Worm (Caenorhabditis elegans) whole organism, L3 larva: ENCODE measurements around the gene miga-1.
A peak's percentile ranks its signal among the peaks of the same experiment; 100 is the strongest.
"Not testable (repeated sequence)": the region's sequence is repeated elsewhere in the genome, so short reads cannot be mapped to it uniquely, and the experiment has no call there.

Source experiments
- ceh-28 ChIP-seq: fragments of 150-350 bp; optimal IDR thresholded peaks from 2 replicates; lab custom pipeline; 2014; ENCODE audit warnings: missing biosample characterization, missing genetic modification reagents, missing genetic modification characterization
- ceh-82 ChIP-seq: fragments of 150-350 bp; optimal IDR thresholded peaks from 2 replicates; lab custom pipeline; 2014; ENCODE audit warnings: missing biosample characterization, missing genetic modification characterization
- daf-12 ChIP-seq: fragments of 150-350 bp; optimal IDR thresholded peaks from 2 replicates; lab custom pipeline; 2014; ENCODE audit warnings: missing biosample characterization, missing genetic modification reagents, missing genetic modification characterization
- egl-27 ChIP-seq: sonication (generic microtip); optimal IDR thresholded peaks from 4 replicates; lab custom pipeline; 2017; ENCODE audit warnings: missing biosample characterization, missing genetic modification reagents, missing genetic modification characterization
- egl-5 ChIP-seq: fragments of 150-350 bp; optimal IDR thresholded peaks from 2 replicates; lab custom pipeline; 2017; ENCODE audit warnings: missing biosample characterization, missing genetic modification reagents, missing genetic modification characterization, inconsistent platforms
- elt-1 ChIP-seq: fragments of 150-350 bp; optimal IDR thresholded peaks from 2 replicates; lab custom pipeline; 2014; ENCODE audit warnings: missing biosample characterization, missing genetic modification characterization
- elt-2 ChIP-seq: sonication (generic microtip); optimal IDR thresholded peaks from 2 replicates; lab custom pipeline; 2016; ENCODE audit warnings: missing genetic modification reagents, mild to moderate bottlenecking, missing genetic modification characterization, missing compliant biosample characterization
- fkh-2 ChIP-seq: fragments of 150-350 bp; optimal IDR thresholded peaks from 2 replicates; lab custom pipeline; 2014; ENCODE audit warnings: missing biosample characterization, missing genetic modification reagents, missing genetic modification characterization
- fos-1 ChIP-seq: fragments of 150-350 bp; optimal IDR thresholded peaks from 2 replicates; lab custom pipeline; 2014; ENCODE audit warnings: missing biosample characterization, missing genetic modification characterization
- jun-1 ChIP-seq: fragments of 150-350 bp; optimal IDR thresholded peaks from 2 replicates; lab custom pipeline; 2014; ENCODE audit warnings: missing biosample characterization, missing genetic modification reagents, missing genetic modification characterization
- lin-15B ChIP-seq: fragments of 150-350 bp; optimal IDR thresholded peaks from 2 replicates; lab custom pipeline; 2014; ENCODE audit warnings: missing biosample characterization, missing genetic modification characterization
- lsy-12 ChIP-seq: sonication (generic microtip); optimal IDR thresholded peaks from 2 replicates; lab custom pipeline; 2016; ENCODE audit warnings: mild to moderate bottlenecking, missing genetic modification characterization, missing compliant biosample characterization
- mdl-1 ChIP-seq: fragments of 150-350 bp; optimal IDR thresholded peaks from 2 replicates; lab custom pipeline; 2014; ENCODE audit warnings: missing biosample characterization, missing genetic modification characterization
- mml-1 ChIP-seq: fragments of 150-350 bp; sonication (generic microtip); optimal IDR thresholded peaks from 3 replicates; lab custom pipeline; 2014; ENCODE audit warnings: missing biosample characterization, missing genetic modification characterization
- nfya-1 ChIP-seq: sonication (generic microtip); optimal IDR thresholded peaks from 2 replicates; lab custom pipeline; 2017; ENCODE audit warnings: missing genetic modification characterization, mild to moderate bottlenecking, missing compliant biosample characterization, antibody characterized with exemption, moderate library complexity; ENCODE audit not compliant: insufficient read depth
- nhr-11 ChIP-seq: fragments of 150-350 bp; optimal IDR thresholded peaks from 2 replicates; lab custom pipeline; 2014; ENCODE audit warnings: missing biosample characterization, missing genetic modification characterization
- nhr-12 ChIP-seq: fragments of 150-350 bp; optimal IDR thresholded peaks from 2 replicates; lab custom pipeline; 2014; ENCODE audit warnings: missing biosample characterization, missing genetic modification characterization
- nhr-23 ChIP-seq: fragments of 150-350 bp; optimal IDR thresholded peaks from 2 replicates; lab custom pipeline; 2014; ENCODE audit warnings: missing biosample characterization, missing genetic modification reagents, missing genetic modification characterization
- nhr-237 ChIP-seq: fragments of 150-350 bp; optimal IDR thresholded peaks from 2 replicates; lab custom pipeline; 2014; ENCODE audit warnings: missing biosample characterization, missing genetic modification characterization
- nhr-25 ChIP-seq: sonication (generic microtip); optimal IDR thresholded peaks from 2 replicates; lab custom pipeline; 2017; ENCODE audit warnings: missing biosample characterization, missing genetic modification characterization
- nhr-43 ChIP-seq: sonication (generic microtip); optimal IDR thresholded peaks from 2 replicates; lab custom pipeline; 2016; ENCODE audit warnings: mild to moderate bottlenecking, missing genetic modification characterization, missing compliant biosample characterization; ENCODE audit not compliant: poor library complexity, severe bottlenecking
- nhr-67 ChIP-seq: fragments of 150-350 bp; optimal IDR thresholded peaks from 2 replicates; lab custom pipeline; 2014; ENCODE audit warnings: missing biosample characterization, missing genetic modification characterization
- nhr-76 ChIP-seq: fragments of 150-350 bp; sonication (generic microtip); optimal IDR thresholded peaks from 5 replicates; lab custom pipeline; 2014; ENCODE audit warnings: missing biosample characterization, missing genetic modification characterization
- nhr-77 ChIP-seq: fragments of 150-350 bp; optimal IDR thresholded peaks from 2 replicates; lab custom pipeline; 2014; ENCODE audit warnings: missing biosample characterization, missing genetic modification characterization
- pha-4 ChIP-seq: fragments of 150-350 bp; optimal IDR thresholded peaks from 2 replicates; lab custom pipeline; 2014; ENCODE audit warnings: missing biosample characterization, missing genetic modification reagents, missing genetic modification characterization
- sea-2 ChIP-seq: fragments of 150-350 bp; sonication (generic microtip); optimal IDR thresholded peaks from 4 replicates; lab custom pipeline; 2014; ENCODE audit warnings: missing biosample characterization, missing genetic modification reagents, missing genetic modification characterization
- skn-1 ChIP-seq: fragments of 150-350 bp; optimal IDR thresholded peaks from 2 replicates; lab custom pipeline; 2014; ENCODE audit warnings: missing biosample characterization, missing genetic modification characterization
- unc-39 ChIP-seq: sonication (generic microtip); optimal IDR thresholded peaks from 4 replicates; lab custom pipeline; 2017; ENCODE audit warnings: missing biosample characterization, missing genetic modification characterization
- unc-62 ChIP-seq: fragments of 150-350 bp; sonication (generic microtip); optimal IDR thresholded peaks from 4 replicates; lab custom pipeline; 2014; ENCODE audit warnings: missing biosample characterization, missing genetic modification reagents, missing genetic modification characterization
- ztf-11 ChIP-seq: fragments of 150-350 bp; optimal IDR thresholded peaks from 2 replicates; lab custom pipeline; 2014; ENCODE audit warnings: missing biosample characterization, missing genetic modification characterization
- ztf-4 ChIP-seq: fragments of 150-350 bp; optimal IDR thresholded peaks from 2 replicates; lab custom pipeline; 2014; ENCODE audit warnings: missing biosample characterization, missing genetic modification characterization

The miga-1 gene

DNA sequence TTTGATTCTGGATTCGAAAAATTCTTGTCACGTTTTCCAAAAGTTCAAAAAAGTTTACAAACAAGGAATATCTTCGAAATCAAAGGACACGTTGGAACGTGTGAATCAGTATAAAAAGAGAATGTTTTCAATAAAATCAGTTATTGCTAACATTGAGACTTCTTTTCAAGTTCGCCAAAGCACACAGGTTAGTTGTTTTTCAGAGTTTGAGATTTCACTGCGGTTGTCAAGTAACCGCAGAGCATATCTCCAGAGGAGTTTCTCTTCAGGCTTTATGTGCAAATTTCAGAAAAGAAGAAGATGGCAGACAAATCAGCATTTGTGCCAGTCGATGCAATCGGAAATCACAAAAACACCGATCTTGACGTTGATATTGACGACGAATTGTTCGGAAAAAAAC, 14.5 kb downstream of the miga-1 start, which contains the start of gene K01D12.15:
Gene K01D12.15 (plus strand): TSS at position 301 of the 400 bp plus-strand sequence.
- TF ChIP-seq fos-1 (tag; lab: Kevin White, UChicago) (no peak), ztf-4 (tag; lab: Kevin White, UChicago) (no peak), nhr-67 (no peak), nhr-43 (tag; lab: Kevin White, UChicago) (no peak), unc-62 (GFP tag; lab: Kevin White, UChicago) (no peak), nhr-77 (tag; lab: Kevin White, UChicago) (no peak), nhr-11 (tag; lab: Kevin White, UChicago) (no peak), sea-2 (no peak)

ce11 chrV:12377256-12377655, 23.4 kb downstream of the miga-1 start, which contains the start of gene K01D12.1:
K01D12.1 (plus strand) TSS chrV:12377556.
- TF ChIP-seq nhr-237 (tag; lab: Kevin White, UChicago) (no peak), egl-5 (tag; lab: Kevin White, UChicago) (no peak)

DNA sequence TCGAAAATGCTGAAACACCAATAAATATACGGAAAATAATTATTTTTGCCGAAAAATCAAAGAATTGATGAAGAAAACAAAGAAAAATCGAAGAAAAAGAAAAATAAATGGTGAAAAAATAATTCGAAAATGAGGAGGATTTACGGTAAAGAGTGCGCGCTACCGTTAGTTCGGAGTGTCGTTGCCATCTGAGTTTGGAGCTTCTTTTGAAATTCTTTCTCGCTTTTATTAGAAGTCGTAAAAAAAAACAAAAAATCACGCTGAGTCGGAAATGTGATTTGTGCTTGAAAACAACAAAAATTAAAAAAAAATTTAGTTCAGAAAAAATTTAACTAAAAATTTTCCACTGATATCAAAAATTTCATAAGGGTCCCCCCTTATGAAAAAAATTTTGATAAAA, 26.4 kb downstream of the miga-1 start, which contains the start of gene F23H12.10:
Gene F23H12.10 (minus strand): TSS at position 12 of the 400 bp plus-strand sequence.
- not testable (repeated sequence) for TF ChIP-seq nfya-1, nhr-12, mml-1 (tag; lab: Kevin White, UChicago)

- TF ChIP-seq nhr-77 (tag; lab: Kevin White, UChicago) (no peak), unc-62 (GFP tag; lab: Kevin White, UChicago) (no peak), egl-5 (tag; lab: Kevin White, UChicago) (no peak), ceh-82 (tag; lab: Kevin White, UChicago) (no peak), ceh-28 (tag; lab: Kevin White, UChicago) (no peak), fkh-2 (tag; lab: Kevin White, UChicago) (no peak), lsy-12 (no peak), mml-1 (tag; lab: Kevin White, UChicago) (no peak), daf-12 (tag; lab: Kevin White, UChicago) (no peak), skn-1 (tag; lab: Kevin White, UChicago) (no peak), mdl-1 (tag; lab: Kevin White, UChicago) (no peak), nhr-76 (no peak), fos-1 (tag; lab: Kevin White, UChicago) (no peak), unc-39 (tag; lab: Kevin White, UChicago) (no peak), egl-27 (tag; lab: Kevin White, UChicago) (no peak), lin-15B (tag; lab: Kevin White, UChicago) (no peak), nhr-25 (tag; lab: Kevin White, UChicago) (no peak), elt-2 (no peak), elt-1 (tag; lab: Kevin White, UChicago) (no peak), nhr-237 (tag; lab: Kevin White, UChicago) (no peak)
Measured at ce11 chrV:12371386-12371785, 29.3 kb downstream of the miga-1 start, which contains the start of gene F23H12.7. F23H12.7 (plus strand) TSS chrV:12371686.

DNA sequence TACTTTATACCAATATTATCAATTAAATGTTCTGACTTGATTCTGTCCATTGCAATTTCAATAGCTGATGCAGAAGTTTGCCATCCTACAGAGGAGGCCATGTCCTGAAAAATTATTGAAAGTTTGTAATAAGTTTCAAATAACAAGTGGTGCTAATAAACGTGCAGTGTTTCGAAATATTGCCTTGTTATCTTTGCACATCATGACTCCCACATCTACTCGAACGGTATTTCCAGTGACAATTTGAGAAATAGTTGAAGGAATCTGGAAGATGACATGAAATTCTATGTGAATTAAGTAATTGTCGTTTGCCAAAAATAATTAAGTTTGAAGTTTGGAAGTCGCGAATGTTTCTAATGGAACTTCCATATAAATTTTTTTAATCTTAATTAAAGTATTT, 31.2 kb downstream of the miga-1 start, which contains the start of gene gcy-13:
Gene gcy-13 (minus strand): TSS at position 101 of the 400 bp plus-strand sequence.
- no peak for TF ChIP-seq daf-12 (tag; lab: Kevin White, UChicago)
- TF ChIP-seq nfya-1 (tag; lab: Kevin White, UChicago): no peak
- TF ChIP-seq nhr-77 (tag; lab: Kevin White, UChicago): no peak

DNA sequence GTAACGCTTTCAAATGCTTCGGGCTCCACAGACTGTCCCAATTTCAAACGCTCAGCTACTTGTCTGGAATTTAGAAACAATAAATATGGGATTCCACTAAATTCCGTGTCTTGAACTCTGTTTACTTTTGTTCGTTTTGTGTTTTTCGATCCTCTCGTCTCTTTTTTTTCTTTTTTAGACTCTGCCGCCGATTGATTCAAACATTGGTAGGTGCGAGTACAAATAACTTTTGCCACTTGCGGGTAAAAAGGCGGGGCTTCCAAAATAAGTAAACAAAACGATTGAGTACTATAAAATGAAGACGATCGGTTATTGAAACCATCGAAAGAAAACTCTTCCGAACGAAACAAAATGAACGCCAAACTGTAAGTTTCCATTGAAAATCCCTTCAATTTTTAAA, 35.6 kb downstream of the miga-1 start, which contains the start of gene fipr-2:
Gene fipr-2 (plus strand): TSS at position 245 of the 400 bp plus-strand sequence.
- TF ChIP-seq pha-4: peak; percentile 81
- no peak for TF ChIP-seq ztf-11 (tag; lab: Kevin White, UChicago)

DNA sequence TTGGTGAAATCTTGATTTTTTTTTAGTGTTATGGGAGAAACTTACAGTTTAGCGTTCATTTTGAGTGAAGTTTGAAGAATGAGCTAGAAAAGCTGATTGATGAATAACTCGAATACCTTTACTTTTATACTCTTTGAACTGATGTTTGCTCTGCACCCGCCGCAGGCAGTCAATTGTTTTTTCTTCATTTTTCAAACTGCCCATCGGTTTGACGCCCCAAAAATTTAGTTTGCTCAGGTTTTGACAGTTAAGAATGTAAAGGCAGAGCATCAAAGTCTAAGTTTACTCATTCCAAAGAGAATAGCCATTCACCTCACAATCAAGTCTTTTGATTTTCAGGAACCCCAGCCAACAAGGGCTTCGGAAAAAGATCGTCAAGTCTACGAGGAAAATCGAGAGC, 39.0 kb downstream of the miga-1 start, which contains the start of gene fipr-1:
Gene fipr-1 (minus strand): TSS at position 101 of the 400 bp plus-strand sequence.
- no peak for TF ChIP-seq elt-2
- no peak for TF ChIP-seq jun-1 (tag; lab: Kevin White, UChicago)
- TF ChIP-seq nhr-23 (tag; lab: Kevin White, UChicago): no peak
